Worm (Caenorhabditis elegans) whole organism, mixed stage, embryonic: ENCODE results near the gene dnc-2.

ENCODE experiments used
- M03D4.4 ChIP-seq: sonication (generic microtip); optimal IDR thresholded peaks from 2 replicates; lab custom pipeline; 2017; ENCODE audit warnings: mild to moderate bottlenecking, missing genetic modification characterization, missing compliant biosample characterization
- bed-3 ChIP-seq: fragments of 200-800 bp; sonication (Bioruptor generic); optimal IDR thresholded peaks from 3 replicates; lab custom pipeline; 2018; ENCODE audit warnings: mild to moderate bottlenecking, missing genetic modification characterization, moderate library complexity, missing compliant biosample characterization
- blmp-1 ChIP-seq: fragments of 150-350 bp; optimal IDR thresholded peaks from 2 replicates; lab custom pipeline; 2014; ENCODE audit warnings: missing biosample characterization, missing genetic modification characterization
- ceh-39 ChIP-seq: fragments of 150-350 bp; optimal IDR thresholded peaks from 2 replicates; lab custom pipeline; 2014; ENCODE audit warnings: missing biosample characterization, missing genetic modification characterization
- ceh-43 ChIP-seq: fragments of 200-800 bp; sonication (Bioruptor generic); optimal IDR thresholded peaks from 2 replicates; lab custom pipeline; 2018; ENCODE audit warnings: mild to moderate bottlenecking, missing genetic modification characterization, moderate library complexity, missing compliant biosample characterization
- ceh-83 ChIP-seq: fragments of 200-800 bp; sonication (Bioruptor generic); optimal IDR thresholded peaks from 2 replicates; lab custom pipeline; 2018; ENCODE audit warnings: mild to moderate bottlenecking, missing genetic modification characterization, missing compliant biosample characterization
- ces-1 ChIP-seq: fragments of 150-350 bp; optimal IDR thresholded peaks from 2 replicates; lab custom pipeline; 2014; ENCODE audit warnings: missing biosample characterization, missing genetic modification reagents, missing genetic modification characterization
- cnd-1 ChIP-seq: fragments of 200-800 bp; sonication (Bioruptor generic); optimal IDR thresholded peaks from 2 replicates; lab custom pipeline; 2018; ENCODE audit warnings: mild to moderate bottlenecking, missing genetic modification characterization, missing compliant biosample characterization
- drap-1 ChIP-seq: fragments of 200-800 bp; sonication (Bioruptor generic); optimal IDR thresholded peaks from 3 replicates; lab custom pipeline; 2018; ENCODE audit warnings: mild to moderate bottlenecking, missing genetic modification characterization, missing compliant biosample characterization
- elt-1 ChIP-seq: sonication (generic microtip); optimal IDR thresholded peaks from 2 replicates; lab custom pipeline; 2017; ENCODE audit warnings: missing genetic modification characterization, mild to moderate bottlenecking, missing compliant biosample characterization, antibody characterized with exemption, moderate library complexity, borderline replicate concordance; ENCODE audit not compliant: insufficient read depth
- flh-1 ChIP-seq: fragments of 200-800 bp; sonication (Bioruptor generic); optimal IDR thresholded peaks from 2 replicates; lab custom pipeline; 2018; ENCODE audit warnings: mild to moderate bottlenecking, missing genetic modification characterization, moderate library complexity, missing compliant biosample characterization
- hlh-1 ChIP-seq: fragments of 150-350 bp; optimal IDR thresholded peaks from 2 replicates; lab custom pipeline; 2014; ENCODE audit warnings: missing biosample characterization, missing genetic modification reagents, missing genetic modification characterization
- lin-32 ChIP-seq: fragments of 200-800 bp; sonication (Bioruptor generic); optimal IDR thresholded peaks from 2 replicates; lab custom pipeline; 2018; ENCODE audit warnings: mild to moderate bottlenecking, missing genetic modification characterization, missing compliant biosample characterization
- lsy-2 ChIP-seq: fragments of 150-350 bp; optimal IDR thresholded peaks from 2 replicates; lab custom pipeline; 2014; ENCODE audit warnings: missing biosample characterization, missing genetic modification characterization
- mab-5 ChIP-seq: fragments of 150-350 bp; optimal IDR thresholded peaks from 2 replicates; lab custom pipeline; 2014; ENCODE audit warnings: missing biosample characterization, missing genetic modification characterization
- mep-1 ChIP-seq: fragments of 150-350 bp; optimal IDR thresholded peaks from 2 replicates; lab custom pipeline; 2017; ENCODE audit warnings: missing biosample characterization, missing genetic modification reagents, missing genetic modification characterization, inconsistent platforms
- mls-2 ChIP-seq: sonication (generic microtip); optimal IDR thresholded peaks from 2 replicates; lab custom pipeline; 2016; ENCODE audit warnings: mild to moderate bottlenecking, missing genetic modification characterization, moderate library complexity, missing compliant biosample characterization
- nhr-12 ChIP-seq: fragments of 150-350 bp; optimal IDR thresholded peaks from 2 replicates; lab custom pipeline; 2014; ENCODE audit warnings: missing biosample characterization, missing genetic modification characterization
- nhr-237 ChIP-seq: fragments of 150-350 bp; optimal IDR thresholded peaks from 2 replicates; lab custom pipeline; 2014; ENCODE audit warnings: missing biosample characterization, missing genetic modification characterization
- nhr-28 ChIP-seq: fragments of 150-350 bp; optimal IDR thresholded peaks from 2 replicates; lab custom pipeline; 2014; ENCODE audit warnings: missing biosample characterization, missing genetic modification characterization
- nhr-76 ChIP-seq: sonication (generic microtip); optimal IDR thresholded peaks from 2 replicates; lab custom pipeline; 2017; ENCODE audit warnings: missing biosample characterization, missing genetic modification characterization
- pha-4 ChIP-seq: fragments of 150-350 bp; optimal IDR thresholded peaks from 2 replicates; lab custom pipeline; 2018; ENCODE audit warnings: missing biosample characterization, missing genetic modification reagents, missing genetic modification characterization
- snpc-4 ChIP-seq: fragments of 150-350 bp; optimal IDR thresholded peaks from 2 replicates; lab custom pipeline; 2014; ENCODE audit warnings: missing biosample characterization, missing genetic modification characterization
- sptf-1 ChIP-seq: sonication (generic microtip); optimal IDR thresholded peaks from 2 replicates; lab custom pipeline; 2017; ENCODE audit warnings: mild to moderate bottlenecking, missing genetic modification characterization, moderate library complexity, missing compliant biosample characterization
- tbx-8 ChIP-seq: fragments of 200-800 bp; sonication (Bioruptor generic); optimal IDR thresholded peaks from 2 replicates; lab custom pipeline; 2018; ENCODE audit warnings: mild to moderate bottlenecking, missing genetic modification characterization, moderate library complexity, missing compliant biosample characterization
- unc-120 ChIP-seq: sonication (generic microtip); optimal IDR thresholded peaks from 2 replicates; lab custom pipeline; 2017; ENCODE audit warnings: missing genetic modification characterization, missing compliant biosample characterization; ENCODE audit not compliant: poor library complexity, severe bottlenecking
- unc-39 ChIP-seq: fragments of 150-350 bp; optimal IDR thresholded peaks from 2 replicates; lab custom pipeline; 2014; ENCODE audit warnings: missing biosample characterization, missing genetic modification characterization
- unc-62 ChIP-seq: fragments of 150-350 bp; optimal IDR thresholded peaks from 2 replicates; lab custom pipeline; 2014; ENCODE audit warnings: missing biosample characterization, missing genetic modification reagents, missing genetic modification characterization
- zip-8 ChIP-seq: fragments of 150-350 bp; optimal IDR thresholded peaks from 2 replicates; lab custom pipeline; 2014; ENCODE audit warnings: missing biosample characterization, missing genetic modification characterization
- ztf-11 ChIP-seq: fragments of 150-350 bp; optimal IDR thresholded peaks from 2 replicates; lab custom pipeline; 2014; ENCODE audit warnings: missing biosample characterization, missing genetic modification characterization

dnc-2 gene

DNA sequence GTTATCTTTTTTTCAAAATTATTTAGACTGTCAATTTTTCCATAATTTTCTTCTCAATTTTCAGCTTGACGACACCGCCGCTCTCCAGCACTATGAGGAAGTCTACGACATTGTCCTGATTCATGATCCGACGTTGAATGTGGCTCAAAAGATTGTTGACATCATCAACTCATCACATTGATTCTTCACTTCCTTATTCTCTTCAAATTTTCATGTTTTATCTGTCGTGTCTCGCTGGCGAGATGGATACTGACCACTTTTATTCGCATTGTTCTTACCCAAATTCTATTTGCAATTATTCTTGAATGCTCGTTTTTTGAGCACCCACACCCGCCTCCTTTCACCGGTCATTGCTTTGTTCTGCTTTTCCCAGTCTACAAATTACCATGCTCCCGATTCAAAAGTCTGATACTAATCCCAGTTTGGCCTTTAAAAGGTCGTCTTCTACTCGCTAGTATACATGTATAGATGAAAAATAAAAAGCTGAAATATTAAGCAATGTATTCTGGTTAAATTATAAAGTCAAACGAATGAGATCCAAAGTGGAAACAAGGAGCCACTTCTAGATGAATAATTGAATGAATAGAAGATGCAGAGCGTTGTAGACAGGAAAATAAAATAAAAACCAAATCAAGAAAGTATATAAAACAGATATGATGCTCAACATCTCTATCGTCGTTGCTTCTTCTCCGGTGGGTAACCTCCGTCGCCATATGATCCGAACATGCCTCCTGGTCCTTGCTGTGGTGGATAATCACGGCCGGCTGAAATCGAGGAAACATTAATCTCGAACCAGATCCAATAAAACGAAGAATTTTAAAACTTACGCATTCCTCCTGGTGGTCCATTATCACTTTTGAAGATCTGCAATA lies 27.7 kb upstream of the dnc-2 start:
- no peak for TF ChIP-seq lsy-2 (tag; lab: Kevin White, UChicago)
- no peak for TF ChIP-seq unc-120
- TF ChIP-seq ceh-43 (GFP tag; lab: Kevin White, UChicago): no peak
- no peak for TF ChIP-seq snpc-4 (tag; lab: Kevin White, UChicago)
- TF ChIP-seq lin-32: no peak
- no peak for TF ChIP-seq unc-39 (tag; lab: Kevin White, UChicago)
- TF ChIP-seq nhr-76 (tag; lab: Kevin White, UChicago): no peak
- no peak for TF ChIP-seq mep-1
- TF ChIP-seq M03D4.4: no peak
- no peak for TF ChIP-seq nhr-237
- no peak for TF ChIP-seq bed-3 (GFP tag; lab: Kevin White, UChicago)
- no peak for TF ChIP-seq blmp-1 (tag; lab: Kevin White, UChicago)
- no peak for TF ChIP-seq ceh-83 (GFP tag; lab: Kevin White, UChicago)

DNA sequence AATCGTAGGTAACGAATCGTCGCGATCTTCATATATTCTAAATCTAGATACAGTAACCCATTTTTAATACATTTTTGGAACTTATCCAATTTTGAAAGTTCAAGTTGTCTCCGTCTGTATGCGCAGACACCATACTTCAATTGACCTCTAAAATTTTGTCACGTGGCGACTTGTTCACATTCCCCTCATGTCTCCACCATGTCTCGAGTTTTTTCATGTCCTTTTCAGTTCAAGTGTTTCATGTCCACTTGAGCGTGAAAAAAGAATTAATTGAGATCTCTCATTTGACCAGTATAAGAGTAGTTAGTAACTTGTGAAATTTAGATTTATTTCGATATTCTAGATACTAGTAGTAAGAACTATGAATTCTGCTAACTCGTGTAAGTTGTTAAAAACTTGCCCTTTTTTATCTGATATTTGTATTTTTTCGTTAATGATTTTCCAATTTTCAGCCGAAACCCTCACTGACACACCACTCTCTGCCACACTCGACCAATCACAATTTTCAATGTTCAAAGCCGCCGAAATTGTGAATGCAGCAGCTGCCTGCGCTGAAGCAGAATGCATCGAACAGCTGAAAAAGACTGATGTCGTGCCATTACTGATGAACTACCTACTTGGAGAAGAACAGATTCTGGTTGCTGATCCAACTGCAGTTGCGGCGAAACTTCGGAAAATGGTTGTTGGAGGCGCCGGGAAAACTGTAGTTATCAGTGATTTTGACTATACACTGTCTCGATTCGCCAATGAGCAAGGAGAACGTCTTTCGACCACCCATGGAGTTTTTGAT lies 26.2 kb upstream of the dnc-2 start:
- TF ChIP-seq pha-4 (tag; lab: Kevin White, UChicago) (no peak), ceh-83 (GFP tag; lab: Kevin White, UChicago) (no peak), mab-5 (tag; lab: Kevin White, UChicago) (no peak), cnd-1 (tag; lab: Kevin White, UChicago) (no peak), sptf-1 (tag; lab: Kevin White, UChicago) (no peak), nhr-12 (tag; lab: Kevin White, UChicago) (no peak), nhr-28 (tag; lab: Kevin White, UChicago) (no peak), drap-1 (GFP tag; lab: Kevin White, UChicago) (no peak)

DNA sequence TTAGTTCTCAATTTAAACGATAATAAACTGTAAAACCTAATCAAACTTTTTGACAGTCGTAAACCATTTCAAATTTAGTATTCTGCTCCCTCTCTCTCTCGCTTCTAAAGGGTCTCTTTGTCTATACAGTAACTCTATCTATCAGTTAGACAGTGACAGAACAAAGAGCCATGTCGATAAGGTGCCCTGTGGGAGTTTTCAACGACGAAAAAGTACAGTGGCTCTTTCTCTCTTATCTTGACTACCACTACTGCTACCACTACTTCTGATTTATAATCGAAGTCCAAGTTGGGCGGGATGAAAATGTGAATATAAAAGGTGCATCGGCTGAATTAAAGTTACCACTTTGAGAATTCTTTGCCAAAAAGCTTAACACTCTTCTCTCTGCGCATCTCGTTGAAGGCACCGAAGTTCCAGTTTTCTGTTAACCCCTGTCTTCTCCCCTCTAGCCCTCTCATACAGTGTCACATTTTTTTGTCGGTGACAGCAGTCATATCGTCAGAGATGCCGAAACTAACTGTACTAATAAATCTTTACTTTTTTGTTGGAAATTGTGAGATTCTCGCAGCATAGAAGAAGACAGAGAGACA lies 25.3 kb upstream of the dnc-2 start:
- TF ChIP-seq unc-120: no peak
- no peak for TF ChIP-seq mls-2 (tag; lab: Kevin White, UChicago)
- no peak for TF ChIP-seq lin-32
- TF ChIP-seq flh-1 (GFP tag; lab: Kevin White, UChicago): no peak
- no peak for TF ChIP-seq zip-8
- TF ChIP-seq cnd-1 (tag; lab: Kevin White, UChicago): no peak
- no peak for TF ChIP-seq pha-4 (tag; lab: Kevin White, UChicago)
- no peak for TF ChIP-seq bed-3 (GFP tag; lab: Kevin White, UChicago)
- TF ChIP-seq unc-39 (tag; lab: Kevin White, UChicago): no peak
- TF ChIP-seq nhr-237: no peak

DNA sequence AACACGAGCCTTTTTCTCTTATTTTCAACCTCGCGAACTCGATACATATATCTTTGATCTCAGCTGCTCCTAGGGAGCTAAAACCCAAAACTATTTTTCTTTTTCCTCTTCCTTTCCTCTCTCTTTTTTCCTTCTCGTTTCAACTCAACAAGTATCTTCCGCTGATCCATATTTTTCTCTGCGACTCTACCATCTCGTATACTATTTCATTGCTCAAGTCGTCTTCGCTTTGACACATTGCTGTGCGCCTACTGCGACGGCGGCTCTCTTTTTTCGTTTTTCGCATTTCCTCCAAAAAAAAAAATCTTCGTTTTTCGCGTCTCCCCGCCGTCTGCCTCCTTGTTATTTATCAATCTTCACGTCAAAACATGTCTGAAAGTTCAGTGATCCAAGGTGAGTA lies 24.3 kb upstream of the dnc-2 start:
- TF ChIP-seq lsy-2 (tag; lab: Kevin White, UChicago) (no peak), ceh-83 (GFP tag; lab: Kevin White, UChicago) (no peak), nhr-12 (tag; lab: Kevin White, UChicago) (no peak), unc-62 (GFP tag; lab: Kevin White, UChicago) (peak; percentile 16), unc-120 (peak; percentile 29), ceh-39 (tag; lab: Kevin White, UChicago) (no peak), elt-1 (tag; lab: Kevin White, UChicago) (no peak), hlh-1 (tag; lab: Kevin White, UChicago) (no peak), cnd-1 (tag; lab: Kevin White, UChicago) (no peak), ztf-11 (tag; lab: Kevin White, UChicago) (no peak), pha-4 (tag; lab: Kevin White, UChicago) (no peak), ceh-43 (GFP tag; lab: Kevin White, UChicago) (no peak), tbx-8 (GFP tag; lab: Kevin White, UChicago) (no peak), flh-1 (GFP tag; lab: Kevin White, UChicago) (no peak), sptf-1 (tag; lab: Kevin White, UChicago) (no peak), M03D4.4 (no peak), ces-1 (GFP tag; lab: Kevin White, UChicago) (peak; percentile 4)
